Fruit fly (Drosophila melanogaster) S2 (cell line): ENCODE results near the gene sina.

ENCODE experiments used
- CG8478 ChIP-seq: fragments of >200 bp; optimal IDR thresholded peaks from 2 replicates; lab custom pipeline; 2018
- CTCF ChIP-seq, 2 experiments: fragments of >200 bp; optimal IDR thresholded peaks; 2 replicates each; lab custom pipeline; 2018

DNA sequence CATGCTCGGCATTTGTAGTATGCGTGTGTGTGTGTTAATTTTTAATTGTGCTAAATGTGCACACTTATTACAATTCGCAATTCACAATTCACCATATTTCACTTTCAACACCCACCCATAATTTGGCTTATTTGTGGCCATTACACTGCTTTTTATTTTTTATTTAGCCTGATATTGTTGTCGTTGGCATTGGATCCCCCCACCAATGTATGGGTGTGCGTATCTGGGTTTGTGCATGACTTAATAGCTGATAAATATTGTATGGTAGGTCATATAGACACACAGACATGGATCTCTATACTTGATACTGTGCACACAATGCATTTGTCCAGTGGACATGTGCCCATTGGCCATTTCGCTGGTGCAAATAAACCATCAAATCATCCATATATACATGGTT lies 20.1 kb downstream of the sina start:
- TF ChIP-seq CG8478 = no peak
- no peak for TF ChIP-seq CTCF (optimal IDR thresholded peaks at IDR 0.05; lab: Kevin White, UChicago)
